Worm (Caenorhabditis elegans) whole organism, mixed stage, embryonic: Measurements from ENCODE around the gene pqn-75.

Experiments
- nhr-2 ChIP-seq: fragments of 150-350 bp; optimal IDR thresholded peaks from 2 replicates; lab custom pipeline; 2014; ENCODE audit warnings: missing biosample characterization, missing genetic modification characterization
- nhr-76 ChIP-seq: sonication (generic microtip); optimal IDR thresholded peaks from 2 replicates; lab custom pipeline; 2017; ENCODE audit warnings: missing biosample characterization, missing genetic modification characterization

ce11 chrIV:4070810-4071209 lies 1.3 kb upstream of the pqn-75 start:
- TF ChIP-seq nhr-76 (tag; lab: Kevin White, UChicago) = no peak
- TF ChIP-seq nhr-2 (tag; lab: Kevin White, UChicago) = peak; percentile 5
